Worm (Caenorhabditis elegans) whole organism, L4 larva: ENCODE results near the gene T05C1.3.

Source experiments
- ceh-20 ChIP-seq: fragments of 200-800 bp; sonication (Bioruptor generic); IDR thresholded peaks from 2 replicates; pipeline ENCODE4 v1.3.6; 2022; ENCODE audit warnings: missing genetic modification reagents, missing genetic modification characterization, missing compliant biosample characterization
- ceh-82 ChIP-seq: sonication (generic microtip); optimal IDR thresholded peaks from 2 replicates; lab custom pipeline; 2017; ENCODE audit warnings: missing biosample characterization, missing genetic modification characterization
- hmg-1.1 ChIP-seq: fragments of 200-800 bp; sonication (Bioruptor generic); IDR thresholded peaks from 2 replicates; pipeline ENCODE4 v1.3.6; 2022; ENCODE audit warnings: missing genetic modification reagents, missing genetic modification characterization, missing compliant biosample characterization
- mdl-1 ChIP-seq, 2 experiments: fragments of 150-350 bp in 1 of 2; sonication (generic microtip) in 1 of 2; optimal IDR thresholded peaks; 2 replicates each; lab custom pipeline; 2014 to 2017; ENCODE audit warnings: missing biosample characterization in 2 of 2, missing genetic modification characterization in 2 of 2
- nhr-10 ChIP-seq: fragments of 150-350 bp; optimal IDR thresholded peaks from 2 replicates; lab custom pipeline; 2014; ENCODE audit warnings: missing biosample characterization, missing genetic modification characterization

DNA sequence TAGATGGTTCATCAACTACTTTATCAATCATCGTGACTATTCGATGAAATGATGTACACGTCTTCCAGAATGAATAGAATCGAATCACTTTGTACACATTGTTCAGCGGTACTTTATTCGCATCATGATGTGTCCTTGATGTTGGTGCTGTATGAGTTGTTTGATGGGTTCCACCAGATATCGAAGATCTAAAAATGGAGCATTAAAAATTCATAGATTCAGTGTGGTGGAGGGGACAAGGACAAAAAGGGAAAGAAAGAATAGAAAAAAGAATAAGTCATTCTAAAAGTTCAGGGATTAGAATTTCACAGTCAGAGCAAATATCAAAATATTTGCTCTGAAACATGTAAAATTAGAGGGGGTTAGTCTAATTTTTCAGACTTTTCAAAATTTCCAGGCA is 44.4 kb downstream of the T05C1.3 start:
- TF ChIP-seq ceh-82 (no peak), nhr-10 (tag; lab: Kevin White, UChicago) (no peak), hmg-1.1 (GFP tag; lab: Robert Waterston, UW) (no peak), ceh-20 (GFP tag; lab: Robert Waterston, UW) (no peak), mdl-1 (tag; optimal IDR thresholded peaks at IDR 0.05; lab: Kevin White, UChicago) (no peak)
